Worm (Caenorhabditis elegans) whole organism, L4 larva: ENCODE results near the gene nhr-95.

Source experiments
- F26F4.8 ChIP-seq: fragments of 200-800 bp; sonication (Bioruptor generic); conservative IDR thresholded peaks from 2 replicates; pipeline ENCODE4 v1.3.6; 2022; ENCODE audit warnings: missing genetic modification characterization, missing compliant biosample characterization
- R02D3.7 ChIP-seq: fragments of 150-350 bp; sonication (generic microtip); optimal IDR thresholded peaks from 3 replicates; lab custom pipeline; 2014; ENCODE audit warnings: missing biosample characterization, missing genetic modification characterization
- T26A8.4 ChIP-seq: fragments of 200-800 bp; sonication (Bioruptor generic); IDR thresholded peaks from 2 replicates; pipeline ENCODE4 v1.3.6; 2022; ENCODE audit warnings: missing genetic modification characterization, missing compliant biosample characterization
- aha-1 ChIP-seq: fragments of 150-350 bp; peaks from one replicate; lab custom pipeline; 2014; ENCODE audit warnings: missing biosample characterization, missing genetic modification characterization
- arid-1 ChIP-seq: fragments of 200-800 bp; sonication (Bioruptor generic); conservative IDR thresholded peaks from 2 replicates; pipeline ENCODE4 v1.3.6; 2022; ENCODE audit warnings: missing genetic modification reagents, missing genetic modification characterization, missing compliant biosample characterization
- ceh-20 ChIP-seq: fragments of 200-800 bp; sonication (Bioruptor generic); IDR thresholded peaks from 2 replicates; pipeline ENCODE4 v1.3.6; 2022; ENCODE audit warnings: missing genetic modification reagents, missing genetic modification characterization, missing compliant biosample characterization
- ceh-28 ChIP-seq: fragments of 150-350 bp; optimal IDR thresholded peaks from 2 replicates; lab custom pipeline; 2014; ENCODE audit warnings: missing biosample characterization, missing genetic modification reagents, missing genetic modification characterization
- ces-1 ChIP-seq: fragments of 150-350 bp; sonication (generic microtip); optimal IDR thresholded peaks from 4 replicates; lab custom pipeline; 2014; ENCODE audit warnings: missing biosample characterization, missing genetic modification reagents, missing genetic modification characterization
- cey-2 ChIP-seq: sonication (generic microtip); optimal IDR thresholded peaks from 3 replicates; lab custom pipeline; 2017; ENCODE audit warnings: missing genetic modification characterization, mild to moderate bottlenecking, missing compliant biosample characterization, antibody characterized with exemption, borderline replicate concordance; ENCODE audit not compliant: insufficient read depth
- ctbp-1 ChIP-seq: fragments of 200-800 bp; sonication (Bioruptor generic); IDR thresholded peaks from 2 replicates; pipeline ENCODE4 v1.3.6; 2022; ENCODE audit warnings: missing genetic modification reagents, missing genetic modification characterization, missing compliant biosample characterization
- daf-8 ChIP-seq: fragments of 200-800 bp; sonication (Bioruptor generic); IDR thresholded peaks from 2 replicates; pipeline ENCODE4 v1.3.6; 2022; ENCODE audit warnings: missing genetic modification characterization, missing compliant biosample characterization
- duxl-1 ChIP-seq: sonication (generic microtip); optimal IDR thresholded peaks from 2 replicates; lab custom pipeline; 2016; ENCODE audit warnings: mild to moderate bottlenecking, missing genetic modification characterization, moderate library complexity, missing compliant biosample characterization; ENCODE audit not compliant: poor library complexity
- dve-1 ChIP-seq: sonication (generic microtip); optimal IDR thresholded peaks from 2 replicates; lab custom pipeline; 2017; ENCODE audit warnings: antibody characterized with exemption, mild to moderate bottlenecking, missing genetic modification characterization, missing compliant biosample characterization; ENCODE audit not compliant: insufficient read depth
- hif-1 ChIP-seq, 2 experiments: sonication (generic microtip); optimal IDR thresholded peaks; 2 replicates each; lab custom pipeline; 2016 to 2017; ENCODE audit warnings: missing compliant biosample characterization in 2 of 2, missing genetic modification characterization in 2 of 2, missing genetic modification reagents in 2 of 2, missing genotype in 2 of 2, mild to moderate bottlenecking in 1 of 2
- mxl-3 ChIP-seq: fragments of 200-800 bp; sonication (Bioruptor generic); optimal IDR thresholded peaks from 2 replicates; lab custom pipeline; 2018; ENCODE audit warnings: mild to moderate bottlenecking, missing genetic modification characterization, missing compliant biosample characterization
- nhr-25 ChIP-seq: sonication (generic microtip); optimal IDR thresholded peaks from 2 replicates; lab custom pipeline; 2017; ENCODE audit warnings: missing genetic modification characterization, mild to moderate bottlenecking, missing compliant biosample characterization, antibody characterized with exemption, moderate library complexity, borderline replicate concordance; ENCODE audit not compliant: insufficient read depth
- nhr-42 ChIP-seq: fragments of 200-800 bp; sonication (Bioruptor generic); IDR thresholded peaks from 2 replicates; pipeline ENCODE4 v1.3.6; 2022; ENCODE audit warnings: missing genetic modification characterization, missing compliant biosample characterization
- php-3 ChIP-seq: fragments of 200-800 bp; sonication (Bioruptor generic); IDR thresholded peaks from 2 replicates; pipeline ENCODE4 v1.3.6; 2022; ENCODE audit warnings: missing genetic modification reagents, missing genetic modification characterization, missing compliant biosample characterization
- rbr-2 ChIP-seq: sonication (generic microtip); optimal IDR thresholded peaks from 2 replicates; lab custom pipeline; 2016; ENCODE audit warnings: missing genotype, missing genetic modification characterization, missing compliant biosample characterization
- snpc-1.2 ChIP-seq: fragments of 200-800 bp; sonication (Bioruptor generic); IDR thresholded peaks from 2 replicates; pipeline ENCODE4 v1.3.6; 2022; ENCODE audit warnings: missing genetic modification reagents, missing genetic modification characterization, missing compliant biosample characterization
- snpc-4 ChIP-seq: fragments of 150-350 bp; optimal IDR thresholded peaks from 2 replicates; lab custom pipeline; 2014; ENCODE audit warnings: missing biosample characterization, missing genetic modification characterization
- tra-1 ChIP-seq: fragments of 200-800 bp; sonication (Bioruptor generic); IDR thresholded peaks from 2 replicates; pipeline ENCODE4 v1.3.6; 2022; ENCODE audit warnings: missing genetic modification reagents, missing genetic modification characterization, missing compliant biosample characterization
- unc-39 ChIP-seq: sonication (generic microtip); optimal IDR thresholded peaks from 2 replicates; lab custom pipeline; 2017; ENCODE audit warnings: missing biosample characterization, missing genetic modification characterization
- zfp-2 ChIP-seq: sonication (generic microtip); optimal IDR thresholded peaks from 2 replicates; lab custom pipeline; 2016; ENCODE audit warnings: mild to moderate bottlenecking, missing genetic modification characterization, missing compliant biosample characterization
- zip-2 ChIP-seq: fragments of 150-350 bp; optimal IDR thresholded peaks from 2 replicates; lab custom pipeline; 2014; ENCODE audit warnings: missing biosample characterization, missing genetic modification characterization
- ztf-7 ChIP-seq: fragments of 150-350 bp; optimal IDR thresholded peaks from 2 replicates; lab custom pipeline; 2014; ENCODE audit warnings: missing biosample characterization, missing genetic modification characterization

Gene nhr-95

DNA sequence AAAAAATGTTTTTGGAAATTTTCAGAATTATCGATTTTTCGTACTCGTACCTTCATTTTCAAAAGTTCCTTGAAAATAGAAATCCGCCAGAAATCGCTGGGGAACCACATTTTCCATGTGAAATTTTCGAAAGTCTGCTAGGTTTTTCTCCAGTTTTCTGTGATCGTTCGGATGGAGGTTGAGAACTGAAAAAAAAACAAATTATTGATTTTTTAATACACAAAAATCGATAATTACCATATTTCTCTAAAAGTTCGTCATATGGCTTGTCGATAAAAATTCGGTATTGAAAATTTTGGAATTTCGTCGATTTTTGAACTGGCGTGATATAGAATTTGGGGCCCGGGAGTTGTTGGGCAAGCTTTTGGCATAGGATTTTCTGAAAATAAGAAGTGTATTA is 5.6 kb downstream of the nhr-95 start:
- no peak for TF ChIP-seq dve-1 (tag; lab: Kevin White, UChicago)
- no peak for TF ChIP-seq zfp-2
- TF ChIP-seq ctbp-1 (GFP tag; lab: Robert Waterston, UW): no peak
- no peak for TF ChIP-seq T26A8.4 (GFP tag; lab: Robert Waterston, UW)
- TF ChIP-seq hif-1 (tag; optimal IDR thresholded peaks at IDR 0.05; lab: Kevin White, UChicago): no peak
- no peak for TF ChIP-seq ztf-7
- TF ChIP-seq ceh-28 (tag; lab: Kevin White, UChicago): peak; percentile 68
- no peak for TF ChIP-seq snpc-4 (tag; lab: Kevin White, UChicago)

DNA sequence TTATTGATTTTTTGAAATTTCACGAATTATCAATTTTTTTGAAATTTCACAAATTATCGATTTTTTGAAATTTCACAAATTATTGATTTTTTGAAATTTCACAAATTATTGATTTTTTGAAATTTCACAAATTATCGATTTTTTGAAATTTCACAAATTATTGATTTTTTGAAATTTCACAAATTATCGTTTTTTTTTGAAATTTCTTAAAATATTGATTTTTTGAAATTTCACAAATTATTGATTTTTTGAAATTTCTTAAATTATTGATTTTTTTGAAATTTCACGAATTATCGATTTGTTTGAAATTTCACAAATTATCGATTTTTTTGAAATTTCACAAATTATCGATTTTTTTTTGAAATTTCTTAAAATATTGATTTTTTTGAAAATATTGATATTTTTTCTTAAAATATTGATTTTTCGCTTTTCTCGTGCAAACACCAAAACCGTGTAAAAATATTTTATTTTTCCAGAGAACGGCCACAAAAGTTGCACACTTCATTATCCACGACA is 6.2 kb downstream of the nhr-95 start:
- peak; percentile 55 for TF ChIP-seq ceh-28 (tag; lab: Kevin White, UChicago)

ce11 chrV:19073169-19073568 is 9.3 kb downstream of the nhr-95 start:
- no peak for TF ChIP-seq arid-1 (GFP tag; lab: Robert Waterston, UW)
- TF ChIP-seq ceh-28 (tag; lab: Kevin White, UChicago): peak; percentile 66
- no peak for TF ChIP-seq F26F4.8 (GFP tag; lab: Robert Waterston, UW)
- no peak for TF ChIP-seq nhr-25
- TF ChIP-seq, all 104 proteins: peak for 1

ce11 chrV:19068888-19069287 is 13.6 kb downstream of the nhr-95 start:
- TF ChIP-seq ceh-28 (tag; lab: Kevin White, UChicago) (peak; percentile 59), snpc-1.2 (GFP tag; lab: Robert Waterston, UW) (no peak), mxl-3 (GFP tag; lab: Kevin White, UChicago) (no peak)

ce11 chrV:19065945-19066344 is 16.5 kb downstream of the nhr-95 start:
- peak; percentile 21 for TF ChIP-seq ceh-28 (tag; lab: Kevin White, UChicago)
- TF ChIP-seq, all 104 proteins: peak for 1; not testable (repeated sequence) for 103

DNA sequence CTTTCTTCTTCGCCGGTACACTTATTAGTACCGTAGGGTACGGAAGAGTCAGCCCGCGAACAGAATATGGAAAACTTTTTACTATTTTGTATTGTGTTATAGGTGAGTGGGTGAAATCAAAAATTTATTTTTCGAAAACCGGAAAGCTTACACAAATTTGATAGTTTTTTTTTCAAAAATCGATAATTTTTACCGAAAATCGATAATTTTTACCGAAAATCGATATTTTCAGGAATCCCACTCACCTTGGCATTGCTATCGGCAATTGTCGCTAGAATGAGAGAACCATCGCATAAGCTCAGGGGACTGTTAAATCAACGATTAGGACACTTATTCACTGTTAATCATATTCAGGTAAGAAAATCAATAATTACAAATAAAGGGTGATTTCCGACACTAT is 19.1 kb downstream of the nhr-95 start:
- TF ChIP-seq R02D3.7 (tag; lab: Kevin White, UChicago): no peak
- TF ChIP-seq ceh-28 (tag; lab: Kevin White, UChicago): peak; percentile 77

ce11 chrV:19059873-19060272 is 22.6 kb downstream of the nhr-95 start, which contains the start of gene twk-46:
TSS of gene twk-46 (plus strand) at chrV:19060173.
- TF ChIP-seq duxl-1 (tag; lab: Kevin White, UChicago) (no peak), F26F4.8 (GFP tag; lab: Robert Waterston, UW) (no peak), nhr-25 (no peak), zip-2 (no peak), ctbp-1 (GFP tag; lab: Robert Waterston, UW) (no peak), unc-39 (tag; lab: Kevin White, UChicago) (no peak), php-3 (GFP tag; lab: Robert Waterston, UW) (no peak)

DNA sequence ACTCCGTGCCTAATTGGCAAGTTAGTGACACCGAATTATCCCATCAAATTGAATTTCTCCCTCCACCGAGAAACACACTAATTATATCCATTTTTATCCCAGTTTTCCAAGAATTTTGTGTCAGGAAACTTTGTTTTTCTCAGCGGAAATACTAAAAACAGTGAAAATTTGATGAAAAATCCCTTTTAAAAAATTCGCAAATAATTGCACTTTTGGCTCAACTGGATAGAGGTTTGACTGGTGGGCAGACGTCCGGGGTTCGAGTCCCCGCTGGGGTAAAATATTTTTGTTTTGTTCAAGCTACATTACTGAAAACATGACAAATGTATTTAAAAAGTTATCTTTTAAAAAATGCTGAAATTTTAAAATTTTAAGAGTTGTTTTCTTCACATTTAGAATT is 24.4 kb downstream of the nhr-95 start:
- TF ChIP-seq mxl-3 (GFP tag; lab: Kevin White, UChicago) (no peak), aha-1 (tag; lab: Kevin White, UChicago) (peak; percentile 14)

- TF ChIP-seq zfp-2 (no peak), snpc-4 (tag; lab: Kevin White, UChicago) (no peak), rbr-2 (no peak), daf-8 (no peak), ces-1 (GFP tag; lab: Kevin White, UChicago) (no peak), ceh-20 (0 out of 2 replicates have a peak, but pooled peaks have one; percentile 31), cey-2 (tag; lab: Kevin White, UChicago) (no peak), nhr-42 (GFP tag; lab: Robert Waterston, UW) (no peak), tra-1 (GFP tag; lab: Robert Waterston, UW) (no peak)
Measured at ce11 chrV:19057602-19058001, 24.8 kb downstream of the nhr-95 start.
